Worm (Caenorhabditis elegans) whole organism, young adult: Measurements from ENCODE around the gene str-4.

Experiments
- B0261.1 ChIP-seq: sonication (generic microtip); optimal IDR thresholded peaks from 2 replicates; lab custom pipeline; 2016; ENCODE audit warnings: mild to moderate bottlenecking, missing genetic modification characterization, moderate library complexity, missing compliant biosample characterization
- C06A6.2 ChIP-seq: fragments of 200-800 bp; sonication (Bioruptor generic); conservative IDR thresholded peaks from 2 replicates; pipeline ENCODE4 v1.3.6; 2022; ENCODE audit warnings: missing genetic modification characterization, missing compliant biosample characterization
- D2030.7 ChIP-seq: fragments of 200-800 bp; sonication (Bioruptor generic); IDR thresholded peaks from 2 replicates; pipeline ENCODE4 v1.3.6; 2022; ENCODE audit warnings: missing genetic modification reagents, missing genetic modification characterization, missing compliant biosample characterization
- F37B4.10 ChIP-seq: fragments of 200-800 bp; sonication (Bioruptor generic); IDR thresholded peaks from 2 replicates; pipeline ENCODE4 v1.3.6; 2022; ENCODE audit warnings: missing genetic modification characterization, missing compliant biosample characterization
- F49E8.2 ChIP-seq: sonication (generic microtip); optimal IDR thresholded peaks from 3 replicates; lab custom pipeline; 2017; ENCODE audit warnings: missing genetic modification characterization, mild to moderate bottlenecking, missing compliant biosample characterization, antibody characterized with exemption, moderate library complexity; ENCODE audit not compliant: insufficient read depth
- F57C9.4 ChIP-seq: sonication (generic microtip); optimal IDR thresholded peaks from 2 replicates; lab custom pipeline; 2017; ENCODE audit warnings: mild to moderate bottlenecking, missing genetic modification characterization, missing compliant biosample characterization
- K11D2.4 ChIP-seq: fragments of 200-800 bp; sonication (Bioruptor generic); IDR thresholded peaks from 2 replicates; pipeline ENCODE4 v1.3.6; 2022; ENCODE audit warnings: missing genetic modification reagents, missing genetic modification characterization, missing compliant biosample characterization
- T07F8.4 ChIP-seq: sonication (generic microtip); optimal IDR thresholded peaks from 2 replicates; lab custom pipeline; 2016; ENCODE audit warnings: mild to moderate bottlenecking, missing genetic modification characterization, moderate library complexity, missing compliant biosample characterization
- Y67H2A.10 ChIP-seq: fragments of 200-800 bp; sonication (Bioruptor generic); conservative IDR thresholded peaks from 2 replicates; pipeline ENCODE4 v1.3.6; 2022; ENCODE audit warnings: missing genetic modification reagents, missing genetic modification characterization, missing compliant biosample characterization
- ZK185.1 ChIP-seq: sonication (generic microtip); optimal IDR thresholded peaks from 2 replicates; lab custom pipeline; 2016; ENCODE audit warnings: mild to moderate bottlenecking, missing genetic modification characterization, missing compliant biosample characterization; ENCODE audit not compliant: poor library complexity, severe bottlenecking
- akir-1 ChIP-seq: fragments of 200-800 bp; sonication (Bioruptor generic); optimal IDR thresholded peaks from 2 replicates; lab custom pipeline; 2018; ENCODE audit warnings: mild to moderate bottlenecking, missing genetic modification characterization, moderate library complexity, missing compliant biosample characterization
- aptf-3 ChIP-seq: fragments of 200-800 bp; sonication (Bioruptor generic); IDR thresholded peaks from 2 replicates; pipeline ENCODE4 v1.3.6; 2022; ENCODE audit warnings: missing genetic modification characterization, missing compliant biosample characterization
- athp-1 ChIP-seq: sonication (generic microtip); optimal IDR thresholded peaks from 2 replicates; lab custom pipeline; 2017; ENCODE audit warnings: mild to moderate bottlenecking, missing genetic modification characterization, missing compliant biosample characterization
- attf-6 ChIP-seq: fragments of 200-800 bp; sonication (Bioruptor generic); IDR thresholded peaks from 2 replicates; pipeline ENCODE4 v1.3.6; 2022; ENCODE audit warnings: missing genetic modification reagents, missing genetic modification characterization, missing compliant biosample characterization
- bed-1 ChIP-seq: fragments of 200-800 bp; sonication (Bioruptor generic); IDR thresholded peaks from 2 replicates; pipeline ENCODE4 v1.3.6; 2022; ENCODE audit warnings: missing genetic modification reagents, missing genetic modification characterization, missing compliant biosample characterization
- ccch-3 ChIP-seq: fragments of 200-800 bp; sonication (Bioruptor generic); optimal IDR thresholded peaks from 2 replicates; lab custom pipeline; 2018; ENCODE audit warnings: mild to moderate bottlenecking, missing genetic modification characterization, missing compliant biosample characterization
- cebp-1 ChIP-seq, 2 experiments: fragments of 200-800 bp in 1 of 2; sonication (Bioruptor generic) in 1 of 2; sonication (generic microtip) in 1 of 2; IDR thresholded peaks in 1 of 2; optimal IDR thresholded peaks in 1 of 2; 2 replicates each; pipeline versions ENCODE4 v1.3.6 to Lab custom; 2017 to 2022; ENCODE audit warnings: missing compliant biosample characterization in 2 of 2, missing genetic modification characterization in 2 of 2, mild to moderate bottlenecking in 1 of 2, missing genetic modification reagents in 1 of 2, moderate library complexity in 1 of 2
- ceh-27 ChIP-seq: fragments of 200-800 bp; sonication (Bioruptor generic); optimal IDR thresholded peaks from 2 replicates; lab custom pipeline; 2018; ENCODE audit warnings: mild to moderate bottlenecking, missing genetic modification characterization, moderate library complexity, missing compliant biosample characterization
- ceh-58 ChIP-seq: fragments of 200-800 bp; sonication (Bioruptor generic); IDR thresholded peaks from 2 replicates; pipeline ENCODE4 v1.3.6; 2022; ENCODE audit warnings: missing genetic modification characterization, missing compliant biosample characterization
- ceh-91 ChIP-seq: fragments of 200-800 bp; sonication (Bioruptor generic); IDR thresholded peaks from 2 replicates; pipeline ENCODE4 v1.3.6; 2022; ENCODE audit warnings: missing genetic modification reagents, missing genetic modification characterization, missing compliant biosample characterization
- die-1 ChIP-seq: sonication (generic microtip); optimal IDR thresholded peaks from 2 replicates; lab custom pipeline; 2016; ENCODE audit warnings: missing genotype, mild to moderate bottlenecking, missing genetic modification characterization, missing compliant biosample characterization
- dox-1 ChIP-seq: fragments of 200-800 bp; sonication (Bioruptor generic); IDR thresholded peaks from 2 replicates; pipeline ENCODE4 v1.3.6; 2022; ENCODE audit warnings: missing genetic modification reagents, missing genetic modification characterization, missing compliant biosample characterization
- dpl-1 ChIP-seq: fragments of 150-350 bp; optimal IDR thresholded peaks from 2 replicates; lab custom pipeline; 2014; ENCODE audit warnings: missing biosample characterization, missing genetic modification reagents, missing genetic modification characterization
- fkh-3 ChIP-seq: sonication (generic microtip); optimal IDR thresholded peaks from 2 replicates; lab custom pipeline; 2016; ENCODE audit warnings: mild to moderate bottlenecking, missing genetic modification characterization, missing compliant biosample characterization
- gei-17 ChIP-seq: fragments of 200-800 bp; sonication (Bioruptor generic); optimal IDR thresholded peaks from 2 replicates; lab custom pipeline; 2018; ENCODE audit warnings: mild to moderate bottlenecking, missing genetic modification characterization, missing compliant biosample characterization
- hlh-26 ChIP-seq: fragments of 200-800 bp; sonication (Bioruptor generic); conservative IDR thresholded peaks from 2 replicates; pipeline ENCODE4 v1.3.6; 2022; ENCODE audit warnings: missing genetic modification reagents, missing genetic modification characterization, missing compliant biosample characterization
- hmg-1.2 ChIP-seq: fragments of 200-800 bp; sonication (Bioruptor generic); IDR thresholded peaks from 2 replicates; pipeline ENCODE4 v1.3.6; 2022; ENCODE audit warnings: missing genetic modification reagents, missing genetic modification characterization, missing compliant biosample characterization
- hsf-1 ChIP-seq: fragments of 200-800 bp; sonication (Bioruptor generic); IDR thresholded peaks from 2 replicates; pipeline ENCODE4 v1.3.6; 2022; ENCODE audit warnings: missing genetic modification reagents, missing genetic modification characterization, missing compliant biosample characterization
- let-607 ChIP-seq, 2 experiments: fragments of 200-800 bp in 1 of 2; sonication (Bioruptor generic) in 1 of 2; sonication (generic microtip) in 1 of 2; optimal IDR thresholded peaks; 2 replicates each; lab custom pipeline; 2016 to 2018; ENCODE audit warnings: mild to moderate bottlenecking in 2 of 2, missing compliant biosample characterization in 2 of 2, missing genetic modification characterization in 2 of 2, moderate library complexity in 2 of 2, missing genotype in 1 of 2
- lin-54 ChIP-seq: fragments of 200-800 bp; sonication (Bioruptor generic); optimal IDR thresholded peaks from 2 replicates; lab custom pipeline; 2018; ENCODE audit warnings: mild to moderate bottlenecking, missing genetic modification characterization, missing compliant biosample characterization
- lsl-1 ChIP-seq: fragments of 200-800 bp; sonication (Bioruptor generic); optimal IDR thresholded peaks from 2 replicates; lab custom pipeline; 2018; ENCODE audit warnings: mild to moderate bottlenecking, missing genetic modification characterization, moderate library complexity, missing compliant biosample characterization
- madf-10 ChIP-seq: sonication (generic microtip); optimal IDR thresholded peaks from 2 replicates; lab custom pipeline; 2016; ENCODE audit warnings: mild to moderate bottlenecking, missing genetic modification characterization, missing compliant biosample characterization
- madf-3 ChIP-seq: fragments of 200-800 bp; sonication (Bioruptor generic); IDR thresholded peaks from 2 replicates; pipeline ENCODE4 v1.3.6; 2022; ENCODE audit warnings: missing genetic modification reagents, missing genetic modification characterization, missing compliant biosample characterization
- madf-8 ChIP-seq: fragments of 200-800 bp; sonication (Bioruptor generic); conservative IDR thresholded peaks from 2 replicates; pipeline ENCODE4 v1.3.6; 2022; ENCODE audit warnings: missing genetic modification reagents, missing genetic modification characterization, missing compliant biosample characterization
- mcd-1 ChIP-seq: fragments of 200-800 bp; sonication (Bioruptor generic); IDR thresholded peaks from 2 replicates; pipeline ENCODE4 v1.3.6; 2022; ENCODE audit warnings: missing genetic modification reagents, missing genetic modification characterization, missing compliant biosample characterization
- mxl-1 ChIP-seq: sonication (generic microtip); optimal IDR thresholded peaks from 2 replicates; lab custom pipeline; 2016; ENCODE audit warnings: missing genetic modification characterization, missing compliant biosample characterization
- nfya-2 ChIP-seq: fragments of 200-800 bp; sonication (Bioruptor generic); IDR thresholded peaks from 2 replicates; pipeline ENCODE4 v1.3.6; 2022; ENCODE audit warnings: missing genetic modification reagents, missing genetic modification characterization, missing compliant biosample characterization
- nhr-90 ChIP-seq: sonication (generic microtip); optimal IDR thresholded peaks from 2 replicates; lab custom pipeline; 2016; ENCODE audit warnings: missing genotype, mild to moderate bottlenecking, missing genetic modification characterization, missing compliant biosample characterization
- repo-1 ChIP-seq: sonication (generic microtip); optimal IDR thresholded peaks from 2 replicates; lab custom pipeline; 2017; ENCODE audit warnings: mild to moderate bottlenecking, missing genetic modification characterization, missing compliant biosample characterization
- snpc-3.4 ChIP-seq: sonication (generic microtip); optimal IDR thresholded peaks from 2 replicates; lab custom pipeline; 2017; ENCODE audit warnings: missing genetic modification characterization, mild to moderate bottlenecking, missing compliant biosample characterization, antibody characterized with exemption, moderate library complexity, missing genotype, missing genetic modification reagents
- snpc-4 ChIP-seq, 5 experiments: fragments of 150-350 bp in 1 of 5; sonication (generic microtip) in 4 of 5; optimal IDR thresholded peaks; 2 replicates each; lab custom pipeline; 2014 to 2018; ENCODE audit warnings: missing genetic modification characterization in 5 of 5, missing biosample characterization in 3 of 5, antibody characterized with exemption in 2 of 5, mild to moderate bottlenecking in 2 of 5, missing compliant biosample characterization in 2 of 5, missing genotype in 2 of 5, moderate library complexity in 2 of 5, missing genetic modification reagents in 1 of 5
- unc-130 ChIP-seq: sonication (generic microtip); optimal IDR thresholded peaks from 2 replicates; lab custom pipeline; 2016; ENCODE audit warnings: missing genetic modification reagents, missing genetic modification characterization, missing compliant biosample characterization
- xnd-1 ChIP-seq: sonication (generic microtip); optimal IDR thresholded peaks from 2 replicates; lab custom pipeline; 2016; ENCODE audit warnings: missing genotype, missing genetic modification reagents, missing genetic modification characterization, missing compliant biosample characterization
- ztf-26 ChIP-seq: sonication (generic microtip); optimal IDR thresholded peaks from 2 replicates; lab custom pipeline; 2017; ENCODE audit warnings: missing genetic modification characterization, missing compliant biosample characterization
- ztf-28 ChIP-seq: fragments of 200-800 bp; sonication (Bioruptor generic); IDR thresholded peaks from 2 replicates; pipeline ENCODE4 v1.3.6; 2022; ENCODE audit warnings: missing genetic modification reagents, missing genetic modification characterization, missing compliant biosample characterization
- ztf-3 ChIP-seq: fragments of 200-800 bp; sonication (Bioruptor generic); optimal IDR thresholded peaks from 2 replicates; lab custom pipeline; 2018; ENCODE audit warnings: mild to moderate bottlenecking, missing genetic modification characterization, missing compliant biosample characterization

str-4 gene

ce11 chrV:13313045-13313623 lies 26.4 kb downstream of the str-4 start, which contains the start of gene C50B6.3:
TSS of gene C50B6.3 (plus strand) at chrV:13313573.
- TF ChIP-seq lsl-1 (GFP tag; lab: Kevin White, UChicago) (peak; percentile 70), athp-1 (tag; lab: Kevin White, UChicago) (peak; percentile 30), unc-130 (GFP tag; lab: Kevin White, UChicago) (peak; percentile 70), C06A6.2 (no peak), madf-3 (GFP tag; lab: Robert Waterston, UW) (0 out of 2 replicates have a peak, but pooled peaks have one; percentile 33), akir-1 (GFP tag; lab: Kevin White, UChicago) (peak; percentile 63), fkh-3 (tag; lab: Kevin White, UChicago) (no peak), gei-17 (GFP tag; lab: Kevin White, UChicago) (no peak), T07F8.4 (tag; lab: Kevin White, UChicago) (no peak), ceh-58 (GFP tag; lab: Robert Waterston, UW) (no peak), nhr-90 (tag; lab: Kevin White, UChicago) (no peak), madf-8 (peak; percentile 27; the same call in 1 of the 2 replicates), Y67H2A.10 (no peak), xnd-1 (tag; lab: Kevin White, UChicago) (no peak), aptf-3 (GFP tag; lab: Robert Waterston, UW) (no peak), ztf-3 (GFP tag; lab: Kevin White, UChicago) (no peak), dox-1 (GFP tag; lab: Robert Waterston, UW) (peak; percentile 60; the same call in 1 of the 2 replicates), bed-1 (GFP tag; lab: Robert Waterston, UW) (no peak), ceh-91 (GFP tag; lab: Robert Waterston, UW) (peak; percentile 47; the same call in 1 of the 2 replicates), hlh-26 (GFP tag; lab: Robert Waterston, UW) (no peak), ZK185.1 (tag; lab: Kevin White, UChicago) (peak; percentile 96), die-1 (tag; lab: Kevin White, UChicago) (no peak), hsf-1 (GFP tag; lab: Robert Waterston, UW) (no peak), ztf-26 (tag; lab: Kevin White, UChicago) (no peak), D2030.7 (GFP tag; lab: Robert Waterston, UW) (peak; percentile 48; the same call in 1 of the 2 replicates), nfya-2 (GFP tag; lab: Robert Waterston, UW) (no peak), lin-54 (GFP tag; lab: Kevin White, UChicago) (peak; percentile 71), let-607 (tag; optimal IDR thresholded peaks at IDR 0.05; lab: Kevin White, UChicago) (no peak), mxl-1 (tag; lab: Kevin White, UChicago) (no peak), snpc-3.4 (tag; lab: Kevin White, UChicago) (peak; percentile 42), mcd-1 (GFP tag; lab: Robert Waterston, UW) (peak; percentile 59; the same call in 1 of the 2 replicates), F49E8.2 (no peak), cebp-1 (GFP tag; IDR thresholded peaks at IDR 0.05; lab: Robert Waterston, UW) (no peak), cebp-1 (tag; optimal IDR thresholded peaks at IDR 0.05; lab: Kevin White, UChicago) (no peak), dpl-1 (GFP tag; lab: Kevin White, UChicago) (peak; percentile 40), repo-1 (no peak), ccch-3 (peak; percentile 46), snpc-4 (GFP tag; optimal IDR thresholded peaks at IDR 0.05; lab: Kevin White, UChicago) (no peak), snpc-4 (tag; optimal IDR thresholded peaks at IDR 0.05; lab: Kevin White, UChicago) (peak in 2 of 4 experiments; percentile 31 to 45), K11D2.4 (GFP tag; lab: Robert Waterston, UW) (no peak), B0261.1 (tag; lab: Kevin White, UChicago) (no peak), attf-6 (GFP tag; lab: Robert Waterston, UW) (no peak), hmg-1.2 (0 out of 2 replicates have a peak, but pooled peaks have one; percentile 35), ceh-27 (GFP tag; lab: Kevin White, UChicago) (peak; percentile 82), F57C9.4 (tag; lab: Kevin White, UChicago) (no peak), F37B4.10 (GFP tag; lab: Robert Waterston, UW) (no peak), ztf-28 (GFP tag; lab: Robert Waterston, UW) (0 out of 2 replicates have a peak, but pooled peaks have one; percentile 35), madf-10 (tag; lab: Kevin White, UChicago) (peak; percentile 34)
